ENCODE assay signal across 1 worm cellular context in genomic region chrV:2308246-2308645, ce11.
TF ChIP-seq lines count a peak whose summit lies in the region.

No protein-coding gene starts in this region.

TF ChIP-seq in whole organism, young adult, 124 proteins besides CTCF, POLR2A, EP300 and RAD21 (continued from another document):
- TF ChIP-seq C06A6.2 (GFP tag; conservative IDR thresholded peaks at IDR 0.05; lab: Robert Waterston, UW) (no peak), xnd-1 (tag; optimal IDR thresholded peaks at IDR 0.05; lab: Kevin White, UChicago) (no peak), F23B12.7 (tag; optimal IDR thresholded peaks at IDR 0.05; lab: Kevin White, UChicago; ENCODE audit: insufficient read depth) (no peak), snpc-1.3 (tag; optimal IDR thresholded peaks at IDR 0.05; lab: Kevin White, UChicago; ENCODE audit: insufficient read depth) (no peak), F37B4.10 (GFP tag; IDR thresholded peaks at IDR 0.05; lab: Robert Waterston, UW) (no peak), lin-40 (tag; optimal IDR thresholded peaks at IDR 0.05; lab: Kevin White, UChicago) (no peak), ceh-79 (tag; optimal IDR thresholded peaks at IDR 0.05; lab: Kevin White, UChicago) (no peak), nhr-120 (GFP tag; IDR thresholded peaks at IDR 0.05; lab: Robert Waterston, UW) (no peak), dpl-1 (GFP tag; optimal IDR thresholded peaks at IDR 0.05; lab: Kevin White, UChicago) (no peak)
